Fruit fly (Drosophila melanogaster): ENCODE data around the gene mRpL36.

The mRpL36 gene

DNA sequence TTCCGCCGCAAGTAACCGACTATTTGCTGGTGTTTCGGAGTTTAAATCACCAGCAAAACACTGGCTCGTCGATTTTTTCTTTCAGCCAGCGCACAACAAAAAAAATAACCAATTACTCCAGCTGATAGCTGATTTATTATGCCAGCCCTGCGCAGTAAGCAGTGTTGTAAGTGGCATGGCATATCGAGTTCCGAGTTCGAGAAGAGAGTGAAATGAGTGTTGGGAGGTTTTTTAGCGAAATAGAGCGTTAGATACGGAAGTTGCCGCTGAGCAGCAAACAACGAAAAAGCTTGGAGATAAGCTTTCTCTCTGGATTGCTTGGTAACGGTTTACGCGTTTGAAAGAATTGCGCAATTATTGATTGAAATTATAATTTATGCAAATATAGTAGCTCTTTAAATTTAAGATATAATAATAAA lies 33.3 kb downstream of the mRpL36 start, which contains the start of gene CG7565 (continued):
- TF ChIP-seq CG12659 (GFP tag; optimal IDR thresholded peaks at IDR 0.05) = peak; percentile 69
- TF ChIP-seq pan (optimal IDR thresholded peaks at IDR 0.05) = no peak
- TF ChIP-seq pan (GFP tag; optimal IDR thresholded peaks at IDR 0.05 in 1 of 2, IDR thresholded peaks at IDR 0.05 in 1 of 2) = peak in 1 of 2 experiments; percentile 28
- no peak for TF ChIP-seq Lpt (GFP tag; optimal IDR thresholded peaks at IDR 0.05)
- TF ChIP-seq E2f2 (GFP tag; IDR thresholded peaks at IDR 0.05) = peak; percentile 38; the same call in 1 of the 2 replicates
- no peak for TF ChIP-seq cg (GFP tag; optimal IDR thresholded peaks at IDR 0.05)
- TF ChIP-seq D (optimal IDR thresholded peaks at IDR 0.05) = no peak
- no peak for TF ChIP-seq D (GFP tag; optimal IDR thresholded peaks at IDR 0.05)
- peak; percentile 44 for TF ChIP-seq Hsf (GFP tag; optimal IDR thresholded peaks at IDR 0.05)
- no peak for TF ChIP-seq CG4404 (GFP tag; IDR thresholded peaks at IDR 0.05)
- peak; percentile 3 for TF ChIP-seq tap (tag; optimal IDR thresholded peaks at IDR 0.05)
- TF ChIP-seq exex (tag; optimal IDR thresholded peaks at IDR 0.05) = peak; percentile 90
- TF ChIP-seq ranshi (GFP tag; IDR thresholded peaks at IDR 0.05) = no peak
- TF ChIP-seq schlank (tag; optimal IDR thresholded peaks at IDR 0.05) = peak; percentile 26
- peak; percentile 51 for TF ChIP-seq Dip3 (GFP tag; optimal IDR thresholded peaks at IDR 0.05)
- TF ChIP-seq bsh (GFP tag; optimal IDR thresholded peaks at IDR 0.05) = peak in 1 of 2 experiments; percentile 20
- peak; percentile 65 for TF ChIP-seq sug (tag; optimal IDR thresholded peaks at IDR 0.05)
- peak; percentile 99 for TF ChIP-seq stwl (tag; optimal IDR thresholded peaks at IDR 0.05)
- TF ChIP-seq CG16863 (GFP tag; optimal IDR thresholded peaks at IDR 0.05) = no peak
- peak; percentile 42 for TF ChIP-seq Ets65A (GFP tag)
- TF ChIP-seq fru (optimal IDR thresholded peaks at IDR 0.05) = no peak
- peak; percentile 61 for TF ChIP-seq CHES-1-like (GFP tag; optimal IDR thresholded peaks at IDR 0.05)
- TF ChIP-seq sens-2 (GFP tag; IDR thresholded peaks at IDR 0.05) = no peak
- peak; percentile 33 for TF ChIP-seq tup (GFP tag; optimal IDR thresholded peaks at IDR 0.05)
- TF ChIP-seq CG12071 (GFP tag; optimal IDR thresholded peaks at IDR 0.05) = peak; percentile 56
- TF ChIP-seq nerfin-1 (tag; optimal IDR thresholded peaks at IDR 0.05) = peak; percentile 13
- peak; percentile 32; the same call in 1 of the 3 replicates for TF ChIP-seq zen2 (GFP tag; IDR thresholded peaks at IDR 0.05; ENCODE audit: partially characterized antibody)
- no peak for TF ChIP-seq CG2199 (GFP tag; IDR thresholded peaks at IDR 0.05)
- TF ChIP-seq CG13287 (GFP tag; IDR thresholded peaks at IDR 0.05; ENCODE audit: partially characterized antibody) = peak; percentile 69
- peak; percentile 32 for TF ChIP-seq CG17568 (GFP tag; optimal IDR thresholded peaks at IDR 0.05)
- TF ChIP-seq Sox100B (GFP tag; optimal IDR thresholded peaks at IDR 0.05) = no peak
- peak; percentile 16 for TF ChIP-seq chn (GFP tag; optimal IDR thresholded peaks at IDR 0.05)
- TF ChIP-seq CG7745 (tag; optimal IDR thresholded peaks at IDR 0.05) = no peak
- peak; percentile 23 for TF ChIP-seq CG12391 (tag; optimal IDR thresholded peaks at IDR 0.05)
- TF ChIP-seq CG17612 (GFP tag; IDR thresholded peaks at IDR 0.05) = no peak
- no peak for TF ChIP-seq Hr78 (GFP tag; optimal IDR thresholded peaks at IDR 0.05)
- peak; percentile 65 for TF ChIP-seq pho (GFP tag; optimal IDR thresholded peaks at IDR 0.05)
- no peak for TF ChIP-seq CG10366 (GFP tag; IDR thresholded peaks at IDR 0.05)
- TF ChIP-seq Fer3 (tag; optimal IDR thresholded peaks at IDR 0.05) = peak; percentile 35
- no peak for TF ChIP-seq CG7357 (GFP tag; IDR thresholded peaks at IDR 0.05)
- peak; percentile 53 for TF ChIP-seq Bteb2 (GFP tag; optimal IDR thresholded peaks at IDR 0.05)
- no peak for TF ChIP-seq br (optimal IDR thresholded peaks at IDR 0.05)
- no peak for TF ChIP-seq ap (GFP tag; IDR thresholded peaks at IDR 0.05)
- peak; percentile 45; the same call in 1 of the 3 replicates for TF ChIP-seq Dbx (GFP tag; IDR thresholded peaks at IDR 0.05)
- TF ChIP-seq fu2 (GFP tag; optimal IDR thresholded peaks at IDR 0.05) = peak; percentile 23
- no peak for TF ChIP-seq tio (GFP tag; optimal IDR thresholded peaks at IDR 0.05)
- TF ChIP-seq HHEX (GFP tag; optimal IDR thresholded peaks at IDR 0.05) = peak; percentile 4
- peak; percentile 42 for TF ChIP-seq grau (tag; optimal IDR thresholded peaks at IDR 0.05)
- TF ChIP-seq run (tag; optimal IDR thresholded peaks at IDR 0.05) = no peak
- TF ChIP-seq org-1 (GFP tag; optimal IDR thresholded peaks at IDR 0.05) = peak; percentile 26
- no peak for TF ChIP-seq CG14860 (GFP tag; IDR thresholded peaks at IDR 0.05; ENCODE audit: partially characterized antibody)
- peak; percentile 55 for TF ChIP-seq CG14710 (tag; optimal IDR thresholded peaks at IDR 0.05)

Measured in whole organism, embryonic.